Worm (Caenorhabditis elegans): Measurements from ENCODE around the gene grd-6.

DNA sequence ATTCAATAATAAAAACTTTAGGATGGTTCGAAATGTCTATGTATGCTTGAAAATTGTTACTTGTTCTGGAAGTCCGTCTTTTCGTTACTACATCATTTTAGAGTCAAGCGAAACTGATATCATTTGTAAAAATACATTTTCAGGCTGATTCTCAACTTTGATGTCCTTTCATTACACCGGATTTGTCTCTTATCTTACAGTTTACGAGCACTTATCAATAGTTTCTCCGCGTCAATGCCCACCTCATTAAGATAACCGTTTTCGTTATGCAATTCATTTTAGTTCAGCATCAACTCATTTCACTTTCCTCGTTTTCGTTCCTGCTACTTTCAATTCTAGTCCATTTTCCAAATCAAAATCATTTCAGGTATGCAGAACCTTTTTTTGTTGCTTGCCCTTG is 19.0 kb upstream of the grd-6 start, which contains the start of gene asp-2:
- TF ChIP-seq him-1 (tag; optimal IDR thresholded peaks at IDR 0.05) (no peak), W03F9.2 (tag; optimal IDR thresholded peaks at IDR 0.05) (no peak)
